Fruit fly (Drosophila melanogaster) whole organism, embryonic: ENCODE data around the gene nAChRalpha5.

ENCODE experiments used
- ATbp ChIP-seq: fragments of 200-800 bp; sonication (Bioruptor generic); optimal IDR thresholded peaks from 2 replicates; lab custom pipeline; 2017; ENCODE audit warnings: missing biosample characterization, mild to moderate bottlenecking, missing genetic modification characterization, missing genetic modification reagents
- BtbVII ChIP-seq: fragments of 200-800 bp; sonication (Bioruptor generic); optimal IDR thresholded peaks from 3 replicates; lab custom pipeline; 2017; ENCODE audit warnings: missing biosample characterization, mild to moderate bottlenecking, missing genetic modification characterization
- CG10209 ChIP-seq: fragments of 200-800 bp; sonication (Bioruptor generic); optimal IDR thresholded peaks from 3 replicates; lab custom pipeline; 2017; ENCODE audit warnings: missing biosample characterization, mild to moderate bottlenecking, missing genetic modification characterization, missing genetic modification reagents
- CG1024 ChIP-seq: fragments of 200-800 bp; sonication (Bioruptor generic); IDR thresholded peaks from 2 replicates; pipeline ENCODE4 v1.3.6; 2022; ENCODE audit warnings: missing biosample characterization, missing genetic modification characterization
- CG10366 ChIP-seq: fragments of 200-800 bp; sonication (Bioruptor generic); IDR thresholded peaks from 2 replicates; pipeline ENCODE4 v1.3.6; 2022; ENCODE audit warnings: missing biosample characterization, missing genetic modification characterization
- CG12769 ChIP-seq: fragments of 200-800 bp; sonication (Bioruptor generic); optimal IDR thresholded peaks from 2 replicates; lab custom pipeline; 2019; ENCODE audit warnings: missing biosample characterization, mild to moderate bottlenecking, missing genetic modification characterization, moderate library complexity
- CG13424 ChIP-seq: fragments of 200-800 bp; sonication (Bioruptor generic); optimal IDR thresholded peaks from 2 replicates; lab custom pipeline; 2019; ENCODE audit warnings: missing biosample characterization, mild to moderate bottlenecking, missing genetic modification characterization, moderate library complexity
- CG14014 ChIP-seq: fragments of 200-800 bp; sonication (Bioruptor generic); IDR thresholded peaks from 2 replicates; pipeline ENCODE4 v1.3.6; 2022; ENCODE audit warnings: missing biosample characterization, missing genetic modification characterization
- CG14710 ChIP-seq: fragments of 200-800 bp; sonication (Bioruptor generic); optimal IDR thresholded peaks from 3 replicates; lab custom pipeline; 2019; ENCODE audit warnings: missing biosample characterization, mild to moderate bottlenecking, missing genetic modification characterization, moderate library complexity
- CG14860 ChIP-seq: fragments of 200-800 bp; sonication (Bioruptor generic); IDR thresholded peaks from 3 replicates; pipeline ENCODE4 v1.3.6; 2022; ENCODE audit warnings: missing biosample characterization, missing genetic modification characterization; ENCODE audit not compliant: partially characterized antibody
- CG15269 ChIP-seq: fragments of 200-800 bp; sonication (Bioruptor generic); optimal IDR thresholded peaks from 2 replicates; lab custom pipeline; 2018; ENCODE audit warnings: missing biosample characterization, mild to moderate bottlenecking, missing genetic modification characterization, moderate library complexity
- CG17361 ChIP-seq: fragments of 200-800 bp; sonication (Bioruptor generic); IDR thresholded peaks from 3 replicates; pipeline ENCODE4 v1.3.6; 2022; ENCODE audit warnings: missing biosample characterization, missing genetic modification characterization
- CG30020 ChIP-seq: fragments of 200-800 bp; optimal IDR thresholded peaks from 2 replicates; lab custom pipeline; 2019; ENCODE audit warnings: missing biosample characterization, mild to moderate bottlenecking, missing genetic modification characterization, moderate library complexity
- CG3163 ChIP-seq: fragments of 200-800 bp; sonication (Bioruptor generic); optimal IDR thresholded peaks from 3 replicates; lab custom pipeline; 2016; ENCODE audit warnings: missing biosample characterization, missing genetic modification characterization
- CG3726 ChIP-seq: fragments of 200-800 bp; sonication (Bioruptor generic); IDR thresholded peaks from 3 replicates; pipeline ENCODE4, ENCODE4 v1.3.6; 2022; ENCODE audit warnings: missing biosample characterization, missing genetic modification characterization
- CG7556 ChIP-seq: fragments of 200-800 bp; sonication (Bioruptor generic); optimal IDR thresholded peaks from 2 replicates; lab custom pipeline; 2017; ENCODE audit warnings: missing biosample characterization, mild to moderate bottlenecking, missing genetic modification characterization
- Dek ChIP-seq: fragments of 200-800 bp; sonication (Bioruptor generic); optimal IDR thresholded peaks from 3 replicates; lab custom pipeline; 2019; ENCODE audit warnings: missing biosample characterization, mild to moderate bottlenecking, missing genetic modification characterization, moderate library complexity
- Doc3 ChIP-seq: fragments of 200-800 bp; sonication (Bioruptor generic); IDR thresholded peaks from 3 replicates; pipeline ENCODE4 v1.3.6; 2022; ENCODE audit warnings: missing biosample characterization, missing genetic modification characterization; ENCODE audit not compliant: partially characterized antibody
- HmgZ ChIP-seq: fragments of 200-800 bp; sonication (Bioruptor generic); optimal IDR thresholded peaks from 2 replicates; lab custom pipeline; 2018; ENCODE audit warnings: missing biosample characterization, mild to moderate bottlenecking, missing genetic modification characterization
- Lpt ChIP-seq: fragments of >200 bp; optimal IDR thresholded peaks from 2 replicates; lab custom pipeline; 2018; ENCODE audit warnings: missing biosample characterization, missing genetic modification characterization
- Max ChIP-seq: fragments of 200-800 bp; sonication (Bioruptor generic); optimal IDR thresholded peaks from 2 replicates; lab custom pipeline; 2016; ENCODE audit warnings: missing biosample characterization, mild to moderate bottlenecking, missing genetic modification characterization
- NC2β ChIP-seq: fragments of 200-800 bp; sonication (Bioruptor generic); optimal IDR thresholded peaks from 2 replicates; lab custom pipeline; 2016; ENCODE audit warnings: missing biosample characterization, missing genetic modification characterization
- NK7.1 ChIP-seq: fragments of 200-800 bp; sonication (Bioruptor generic); optimal IDR thresholded peaks from 3 replicates; lab custom pipeline; 2016; ENCODE audit warnings: missing biosample characterization, missing genetic modification characterization
- Nf-YA ChIP-seq: fragments of 200-800 bp; sonication (Bioruptor generic); IDR thresholded peaks from 2 replicates; pipeline ENCODE4 v1.3.6; 2022; ENCODE audit warnings: missing biosample characterization, missing genetic modification characterization
- Opbp ChIP-seq: fragments of 200-800 bp; sonication (Bioruptor generic); IDR thresholded peaks from 3 replicates; pipeline ENCODE4 v1.3.6; 2022; ENCODE audit warnings: missing biosample characterization, missing genetic modification characterization; ENCODE audit not compliant: partially characterized antibody
- Ptx1 ChIP-seq: fragments of 200-800 bp; sonication (Bioruptor generic); IDR thresholded peaks from 2 replicates; pipeline ENCODE4 v1.3.6; 2022; ENCODE audit warnings: missing biosample characterization, missing genetic modification characterization
- Rx ChIP-seq: fragments of 200-800 bp; sonication (Bioruptor generic); IDR thresholded peaks from 2 replicates; pipeline ENCODE4 v1.3.6; 2022; ENCODE audit warnings: missing biosample characterization, missing genetic modification characterization
- Side ChIP-seq: fragments of 200-800 bp; sonication (Bioruptor generic); optimal IDR thresholded peaks from 2 replicates; lab custom pipeline; 2016; ENCODE audit warnings: missing biosample characterization, missing genetic modification characterization
- amos ChIP-seq: fragments of 200-800 bp; sonication (Bioruptor generic); IDR thresholded peaks from 2 replicates; pipeline ENCODE4 v1.3.6; 2022; ENCODE audit warnings: missing biosample characterization, missing genetic modification characterization; ENCODE audit not compliant: partially characterized antibody
- aop ChIP-seq: fragments of 200-800 bp; sonication (Bioruptor generic); IDR thresholded peaks from 2 replicates; pipeline ENCODE4 v1.3.6; 2022; ENCODE audit warnings: missing biosample characterization, missing genetic modification characterization
- bsh ChIP-seq, 2 experiments: fragments of 200-800 bp; sonication (Bioruptor generic); optimal IDR thresholded peaks; 2 replicates each; lab custom pipeline; 2017 to 2018; ENCODE audit warnings: mild to moderate bottlenecking in 2 of 2, missing biosample characterization in 2 of 2, missing genetic modification characterization in 2 of 2, moderate library complexity in 1 of 2
- chif ChIP-seq, 2 experiments: fragments of 200-800 bp; sonication (Bioruptor generic); optimal IDR thresholded peaks; 3 replicates each; lab custom pipeline; 2016; ENCODE audit warnings: missing biosample characterization in 2 of 2, missing genetic modification characterization in 2 of 2
- danr ChIP-seq: fragments of 200-800 bp; sonication (Bioruptor generic); IDR thresholded peaks from 2 replicates; pipeline ENCODE4 v1.3.6; 2022; ENCODE audit warnings: missing biosample characterization, missing genetic modification characterization
- fru ChIP-seq: fragments of >200 bp; optimal IDR thresholded peaks from 2 replicates; lab custom pipeline; 2017
- gcm2 ChIP-seq: fragments of 200-800 bp; sonication (Bioruptor generic); optimal IDR thresholded peaks from 2 replicates; lab custom pipeline; 2016; ENCODE audit warnings: missing biosample characterization, missing genetic modification characterization
- gem ChIP-seq: fragments of 200-800 bp; sonication (Bioruptor generic); optimal IDR thresholded peaks from 2 replicates; lab custom pipeline; 2019; ENCODE audit warnings: missing biosample characterization, mild to moderate bottlenecking, missing genetic modification characterization, moderate library complexity
- hbn ChIP-seq: fragments of 200-800 bp; sonication (Bioruptor generic); IDR thresholded peaks from 2 replicates; pipeline ENCODE4 v1.3.6; 2022; ENCODE audit warnings: missing biosample characterization, missing genetic modification characterization; ENCODE audit not compliant: partially characterized antibody
- kay ChIP-seq: fragments of 200-800 bp; sonication (Bioruptor generic); optimal IDR thresholded peaks from 2 replicates; lab custom pipeline; 2016; ENCODE audit warnings: missing biosample characterization, missing genetic modification characterization
- ken ChIP-seq: fragments of 200-800 bp; sonication (Bioruptor generic); IDR thresholded peaks from 3 replicates; pipeline ENCODE4 v1.3.6; 2022; ENCODE audit warnings: missing biosample characterization, missing genetic modification characterization
- lbe ChIP-seq: fragments of 200-800 bp; sonication (Bioruptor generic); optimal IDR thresholded peaks from 2 replicates; lab custom pipeline; 2016; ENCODE audit warnings: missing biosample characterization, mild to moderate bottlenecking, missing genetic modification characterization
- nerfin-1 ChIP-seq: fragments of 200-800 bp; sonication (Bioruptor generic); optimal IDR thresholded peaks from 3 replicates; lab custom pipeline; 2019; ENCODE audit warnings: missing biosample characterization, mild to moderate bottlenecking, missing genetic modification characterization, moderate library complexity
- peb ChIP-seq: fragments of 200-800 bp; sonication (Bioruptor generic); IDR thresholded peaks from 2 replicates; pipeline ENCODE4 v1.3.6; 2022; ENCODE audit warnings: missing biosample characterization, missing genetic modification characterization
- phol ChIP-seq: fragments of 200-800 bp; sonication (Bioruptor generic); optimal IDR thresholded peaks from 3 replicates; lab custom pipeline; 2018; ENCODE audit warnings: missing biosample characterization, mild to moderate bottlenecking, missing genetic modification characterization, moderate library complexity
- pum ChIP-seq: fragments of 200-800 bp; sonication (Bioruptor generic); optimal IDR thresholded peaks from 2 replicates; lab custom pipeline; 2016; ENCODE audit warnings: missing biosample characterization, missing genetic modification characterization
- ranshi ChIP-seq: fragments of 200-800 bp; sonication (Bioruptor generic); IDR thresholded peaks from 2 replicates; pipeline ENCODE4 v1.3.6; 2022; ENCODE audit warnings: missing biosample characterization, missing genetic modification characterization
- rib ChIP-seq: fragments of 200-800 bp; sonication (Bioruptor generic); IDR thresholded peaks from 2 replicates; pipeline ENCODE4 v1.3.6; 2022; ENCODE audit warnings: missing biosample characterization, missing genetic modification characterization
- slou ChIP-seq: fragments of 200-800 bp; sonication (Bioruptor generic); optimal IDR thresholded peaks from 3 replicates; lab custom pipeline; 2016; ENCODE audit warnings: missing biosample characterization, missing genetic modification characterization
- tin ChIP-seq: fragments of 200-800 bp; sonication (Bioruptor generic); optimal IDR thresholded peaks from 3 replicates; lab custom pipeline; 2016; ENCODE audit warnings: missing biosample characterization, missing genetic modification characterization
- trem ChIP-seq: fragments of 200-800 bp; optimal IDR thresholded peaks from 3 replicates; lab custom pipeline; 2019; ENCODE audit warnings: missing biosample characterization, mild to moderate bottlenecking, missing genetic modification characterization, moderate library complexity
- unc-4 ChIP-seq: fragments of 200-800 bp; sonication (Bioruptor generic); IDR thresholded peaks from 2 replicates; pipeline ENCODE4 v1.3.6; 2022; ENCODE audit warnings: missing biosample characterization, missing genetic modification characterization; ENCODE audit not compliant: partially characterized antibody
- wdn ChIP-seq: fragments of 200-800 bp; sonication (Bioruptor generic); IDR thresholded peaks from 2 replicates; pipeline ENCODE4 v1.3.6; 2022; ENCODE audit warnings: missing biosample characterization, missing genetic modification characterization

nAChRalpha5 gene

dm6 chr2L:14141238-14141637 is 101.3 kb downstream of the nAChRalpha5 start (continued):
- no peak for TF ChIP-seq CG14710 (tag; lab: Kevin White, UChicago)
- TF ChIP-seq NC2β: no peak
- no peak for TF ChIP-seq CG14860 (GFP tag; lab: Robert Waterston, UW)
- no peak for TF ChIP-seq CG3726
- TF ChIP-seq Max: no peak
- peak; percentile 31 for TF ChIP-seq ATbp (GFP tag; lab: Kevin White, UChicago)
- TF ChIP-seq Dek (tag; lab: Kevin White, UChicago): peak; percentile 11
- 0 out of 2 replicates have a peak, but pooled peaks have one; percentile 8 for TF ChIP-seq Rx (GFP tag; lab: Robert Waterston, UW)
- peak; percentile 46 for TF ChIP-seq CG13424 (tag; lab: Kevin White, UChicago)
- no peak for TF ChIP-seq amos (GFP tag; lab: Robert Waterston, UW)
- TF ChIP-seq hbn (GFP tag; lab: Robert Waterston, UW): no peak
- peak; percentile 65; the same call in 1 of the 2 replicates for TF ChIP-seq CG14014 (GFP tag; lab: Robert Waterston, UW)
- TF ChIP-seq chif (GFP tag; optimal IDR thresholded peaks at IDR 0.05; lab: Kevin White, UChicago): peak in 1 of 2 experiments; percentile 1
- no peak for TF ChIP-seq NK7.1 (GFP tag; lab: Kevin White, UChicago)
- peak; percentile 19 for TF ChIP-seq BtbVII
- 0 out of 3 replicates have a peak, but pooled peaks have one; percentile 35 for TF ChIP-seq CG17361 (GFP tag; lab: Robert Waterston, UW)
- peak; percentile 60 for TF ChIP-seq gem (tag; lab: Kevin White, UChicago)
- no peak for TF ChIP-seq aop (GFP tag; lab: Robert Waterston, UW)
- TF ChIP-seq CG3163 (GFP tag; lab: Kevin White, UChicago): no peak
- peak; percentile 69 for TF ChIP-seq CG7556 (GFP tag; lab: Kevin White, UChicago)
- TF ChIP-seq danr (GFP tag; lab: Robert Waterston, UW): 0 out of 2 replicates have a peak, but pooled peaks have one; percentile 21
- TF ChIP-seq CG10209 (GFP tag; lab: Kevin White, UChicago): peak; percentile 32
- TF ChIP-seq wdn: 0 out of 2 replicates have a peak, but pooled peaks have one; percentile 20
- TF ChIP-seq CG12769 (tag; lab: Kevin White, UChicago): peak; percentile 63
- no peak for TF ChIP-seq Doc3 (GFP tag; lab: Robert Waterston, UW)
- no peak for TF ChIP-seq gcm2 (GFP tag; lab: Kevin White, UChicago)
- TF ChIP-seq CG1024 (GFP tag; lab: Robert Waterston, UW): no peak
- TF ChIP-seq CG30020 (tag; lab: Kevin White, UChicago): no peak
- no peak for TF ChIP-seq nerfin-1 (tag; lab: Kevin White, UChicago)
- peak in 1 of 2 experiments; percentile 15 for TF ChIP-seq bsh (GFP tag; optimal IDR thresholded peaks at IDR 0.05; lab: Kevin White, UChicago)
- peak; percentile 26 for TF ChIP-seq phol (tag; lab: Kevin White, UChicago)
- TF ChIP-seq Side: peak; percentile 37
- no peak for TF ChIP-seq HmgZ
- TF ChIP-seq fru (lab: Kevin White, UChicago): no peak
- TF ChIP-seq unc-4: no peak
- TF ChIP-seq Nf-YA (GFP tag; lab: Robert Waterston, UW): 0 out of 2 replicates have a peak, but pooled peaks have one; percentile 29
- TF ChIP-seq CG10366 (GFP tag; lab: Robert Waterston, UW): peak; percentile 30; the same call in 1 of the 2 replicates
- no peak for TF ChIP-seq trem
- no peak for TF ChIP-seq tin (GFP tag; lab: Kevin White, UChicago)
- no peak for TF ChIP-seq ken (GFP tag; lab: Robert Waterston, UW)
- TF ChIP-seq Ptx1: peak; percentile 51
- TF ChIP-seq ranshi: peak; percentile 54; the same call in 1 of the 2 replicates
- TF ChIP-seq Opbp (GFP tag; lab: Robert Waterston, UW): no peak
- no peak for TF ChIP-seq lbe
- TF ChIP-seq slou (GFP tag; lab: Kevin White, UChicago): no peak
- TF ChIP-seq CG15269 (tag; lab: Kevin White, UChicago): peak; percentile 58
- no peak for TF ChIP-seq rib (GFP tag; lab: Robert Waterston, UW)
- TF ChIP-seq peb (GFP tag; lab: Robert Waterston, UW): no peak
- no peak for TF ChIP-seq Lpt (GFP tag; lab: Kevin White, UChicago)
- TF ChIP-seq pum (GFP tag; lab: Kevin White, UChicago): peak; percentile 14
- TF ChIP-seq kay (GFP tag; lab: Kevin White, UChicago): no peak
